Worm (Caenorhabditis elegans) whole organism, dauer: ENCODE measurements around the gene F45F2.10.
"Not testable (repeated sequence)": the region's sequence is repeated elsewhere in the genome, so short reads cannot be mapped to it uniquely, and the experiment has no call there.

Source experiments
- unc-62 ChIP-seq: sonication (generic microtip); optimal IDR thresholded peaks from 2 replicates; lab custom pipeline; 2017; ENCODE audit warnings: missing biosample characterization, missing genetic modification reagents, missing genetic modification characterization

The F45F2.10 gene

DNA sequence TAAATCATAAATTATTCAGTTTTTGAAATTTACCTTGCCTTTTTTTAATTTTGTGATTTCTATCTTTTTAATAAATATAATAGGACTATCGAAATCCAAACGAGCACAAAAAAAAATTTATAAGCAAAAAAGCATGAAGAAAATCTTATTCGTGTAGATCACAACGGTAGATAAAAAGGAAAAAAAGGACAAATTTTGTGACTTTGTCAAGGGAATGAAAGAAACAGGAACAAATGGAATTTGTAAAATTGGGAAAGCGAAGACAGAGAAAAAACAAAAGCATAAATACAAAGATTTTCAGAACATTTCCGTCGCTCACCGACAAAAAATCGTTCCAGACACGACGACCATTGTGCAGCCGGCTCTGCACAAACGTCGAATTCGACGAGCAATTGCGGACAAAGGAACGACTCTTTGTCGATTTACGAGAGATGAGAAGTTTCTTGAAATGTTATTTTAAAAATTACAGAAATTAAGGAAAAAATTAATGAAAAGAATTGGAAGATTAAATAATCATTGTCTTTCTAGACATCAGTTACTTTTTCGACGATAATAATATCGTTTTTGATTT lies at the start of gene F45F2.10:
TSS of gene F45F2.10 (minus strand) at position 51 of the 571 bp plus-strand sequence.
- no peak for TF ChIP-seq unc-62

DNA sequence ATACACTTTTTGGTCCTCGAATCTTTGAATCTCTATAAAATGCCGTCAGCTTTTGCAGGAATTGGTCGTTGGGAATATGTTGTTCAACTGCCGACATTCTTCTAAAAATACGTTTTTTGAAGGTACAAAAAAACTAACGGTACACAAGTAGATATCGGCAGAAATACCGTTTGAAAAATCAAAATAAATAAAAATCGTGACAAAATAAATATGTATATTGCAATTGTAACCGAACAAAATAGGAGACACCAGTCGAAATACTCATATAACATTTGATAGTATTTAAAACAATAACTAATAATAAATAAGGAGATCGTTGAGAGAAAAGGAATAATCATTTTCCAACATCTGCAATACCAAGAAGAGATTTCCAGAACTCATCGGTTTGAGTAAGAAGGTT lies 46.4 kb upstream of the F45F2.10 start, which contains the start of gene F25G6.8:
TSS of gene F25G6.8 (minus strand) at position 101 of the 400 bp plus-strand sequence.
- TF ChIP-seq unc-62: no peak

DNA sequence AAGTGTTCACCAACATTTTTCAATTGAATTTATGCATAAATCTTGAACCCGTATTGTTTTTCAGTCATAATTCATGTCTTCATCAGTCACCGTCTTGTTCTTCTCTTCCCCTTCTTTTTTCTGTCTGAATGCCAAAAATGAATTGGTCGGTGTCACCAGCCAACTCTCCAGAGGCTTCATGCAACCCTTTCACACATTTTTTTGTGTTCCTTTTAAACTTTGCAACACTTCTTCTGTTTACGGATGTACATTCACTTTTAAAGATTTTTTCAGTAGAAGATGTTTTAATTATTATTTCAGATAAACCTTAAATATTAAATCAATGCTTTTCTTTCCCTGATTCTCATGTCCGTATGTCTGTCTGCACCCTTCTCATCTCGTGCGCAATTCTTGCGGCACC lies 42.2 kb upstream of the F45F2.10 start, which contains the start of gene acr-16:
TSS of gene acr-16 (plus strand) at position 301 of the 400 bp plus-strand sequence.
- TF ChIP-seq unc-62: no peak

DNA sequence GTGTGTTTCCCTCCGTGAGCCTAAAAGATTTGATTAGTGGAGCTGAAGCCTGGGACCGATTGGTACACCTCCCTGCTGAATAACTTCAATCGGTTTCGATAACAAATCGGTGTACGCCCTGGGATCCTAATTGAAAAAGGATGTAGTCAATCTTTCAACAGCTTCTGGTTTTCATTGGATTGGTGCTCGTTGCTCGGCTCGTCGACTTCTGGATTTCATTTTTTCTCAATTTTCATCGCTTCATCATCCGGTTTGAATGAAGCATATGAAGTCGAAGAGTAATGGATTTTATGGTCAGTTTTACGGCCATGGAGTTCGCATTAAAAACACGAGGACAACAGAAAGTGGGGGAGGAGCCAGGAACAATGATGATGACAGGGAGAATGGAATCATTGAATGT lies 37.3 kb upstream of the F45F2.10 start:
- TF ChIP-seq unc-62: no peak

DNA sequence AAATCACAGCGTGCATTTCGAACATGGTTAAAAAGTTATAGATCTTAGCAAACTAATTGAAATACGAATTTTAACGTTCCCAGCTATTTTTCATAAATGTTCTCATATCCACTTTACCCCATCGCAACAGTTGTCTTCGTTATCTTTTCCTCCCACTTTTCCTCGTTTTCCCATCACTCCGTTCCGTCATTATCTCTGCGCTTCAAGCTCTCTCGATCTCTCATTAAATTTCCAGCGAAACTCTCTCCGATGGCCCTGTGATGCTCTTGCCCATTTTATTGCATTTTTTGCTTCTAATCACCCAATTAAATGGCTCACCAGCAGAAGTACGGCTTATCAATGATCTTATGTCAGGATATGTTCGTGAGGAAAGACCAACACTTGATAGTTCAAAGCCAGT lies 33.8 kb upstream of the F45F2.10 start, which contains the start of gene acr-15:
TSS of gene acr-15 (plus strand) at position 236 of the 400 bp plus-strand sequence.
- no peak for TF ChIP-seq unc-62

DNA sequence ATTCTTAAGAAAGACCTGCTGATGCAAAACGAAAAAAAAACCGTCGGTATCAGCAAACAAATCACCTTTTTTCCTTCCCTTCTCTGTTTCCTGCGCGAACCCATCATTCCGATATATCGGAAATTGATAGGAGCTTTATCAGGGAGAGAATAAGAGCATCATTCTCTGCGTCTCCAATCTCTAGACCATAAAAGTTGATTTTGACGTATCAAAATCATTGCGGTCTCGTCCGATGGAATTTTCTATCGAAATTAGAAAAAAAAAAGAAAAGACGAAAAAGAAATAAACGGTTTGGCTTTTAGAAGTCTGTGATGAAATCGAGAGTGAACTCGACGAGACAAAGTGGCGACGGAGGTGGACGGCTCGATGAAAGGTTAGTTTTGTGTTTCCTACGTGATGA lies 30.3 kb upstream of the F45F2.10 start, which contains the start of gene stdh-4:
TSS of gene stdh-4 (plus strand) at position 301 of the 400 bp plus-strand sequence.
- TF ChIP-seq unc-62: no peak

DNA sequence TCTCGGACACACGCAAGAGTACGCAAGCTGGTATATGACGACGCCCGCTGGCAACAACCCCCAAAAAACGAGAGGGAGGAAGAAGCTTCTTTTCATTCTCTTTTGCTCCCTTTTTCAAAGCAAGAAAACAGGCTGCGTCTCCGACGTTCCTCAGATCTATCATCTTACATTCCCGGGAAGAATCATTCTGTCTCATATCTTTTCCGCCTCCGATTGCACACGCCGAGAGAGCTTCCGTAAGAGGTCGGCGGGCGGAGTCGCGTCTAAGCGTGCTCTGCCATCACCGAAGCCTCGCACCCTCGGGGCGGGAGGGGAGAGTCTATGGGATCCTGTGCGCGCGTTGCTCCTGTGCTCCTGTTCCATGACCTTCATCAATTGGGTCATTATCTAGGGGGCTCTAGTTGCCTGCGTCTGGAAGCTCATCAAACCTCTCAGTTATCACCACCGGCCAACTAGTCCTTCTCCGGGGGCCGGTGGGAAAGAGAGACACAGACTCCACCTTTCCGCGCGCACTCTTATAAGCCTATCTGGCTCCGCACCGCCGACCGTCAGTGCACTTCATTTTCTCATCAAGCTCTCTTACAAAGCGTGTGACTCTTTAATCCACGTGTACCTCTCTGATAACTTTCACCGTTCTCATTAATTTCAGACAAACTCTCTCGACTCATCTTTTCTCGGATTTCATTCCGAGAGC lies 27.0 kb upstream of the F45F2.10 start, which contains the start of the genes slc-17.8 and asns-1:
TSS of gene slc-17.8 (minus strand) at position 51 of the 694 bp plus-strand sequence.
TSS of gene asns-1 (plus strand) at position 644 of the 694 bp plus-strand sequence.
- TF ChIP-seq unc-62: no peak

DNA sequence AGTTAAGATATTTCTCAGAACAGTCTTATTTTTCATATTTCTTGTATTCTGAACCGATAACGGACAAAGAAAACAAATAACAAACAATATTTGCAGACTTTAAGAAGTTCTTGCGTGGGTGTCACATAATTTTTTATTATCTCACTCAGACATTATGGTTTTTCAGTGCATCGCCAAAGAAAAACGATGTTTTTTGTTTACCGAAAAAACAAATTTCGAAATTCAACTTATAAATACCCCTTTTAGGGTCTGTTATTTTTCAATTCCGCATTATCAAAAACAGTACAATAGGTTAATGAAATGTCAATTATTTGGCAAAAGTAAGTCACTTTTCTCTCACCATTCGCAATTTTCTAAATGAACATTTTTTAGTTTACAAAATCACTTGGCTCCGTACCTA lies 18.4 kb upstream of the F45F2.10 start, which contains the start of gene otpl-4:
TSS of gene otpl-4 (plus strand) at position 301 of the 400 bp plus-strand sequence.
- no peak for TF ChIP-seq unc-62

DNA sequence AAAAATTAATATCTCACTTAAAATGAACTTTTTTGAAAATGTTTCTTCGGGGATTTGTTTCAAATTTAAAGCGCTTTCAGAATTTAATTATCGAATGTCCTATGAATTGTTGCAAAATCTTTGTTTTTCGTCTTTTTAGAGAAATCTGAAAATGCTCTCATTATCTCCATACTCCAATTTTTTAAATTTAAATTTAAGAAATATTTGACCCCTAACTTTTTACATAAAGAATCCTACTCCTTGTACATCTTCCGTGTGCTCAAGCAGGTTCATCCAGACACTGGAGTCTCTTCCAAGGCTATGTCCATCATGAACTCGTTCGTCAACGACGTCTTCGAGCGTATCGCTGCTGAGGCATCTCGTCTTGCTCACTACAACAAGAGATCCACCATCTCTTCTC lies 17.5 kb upstream of the F45F2.10 start, which contains the start of gene his-39:
TSS of gene his-39 (plus strand) at position 301 of the 400 bp plus-strand sequence.
- TF ChIP-seq unc-62: no peak

DNA sequence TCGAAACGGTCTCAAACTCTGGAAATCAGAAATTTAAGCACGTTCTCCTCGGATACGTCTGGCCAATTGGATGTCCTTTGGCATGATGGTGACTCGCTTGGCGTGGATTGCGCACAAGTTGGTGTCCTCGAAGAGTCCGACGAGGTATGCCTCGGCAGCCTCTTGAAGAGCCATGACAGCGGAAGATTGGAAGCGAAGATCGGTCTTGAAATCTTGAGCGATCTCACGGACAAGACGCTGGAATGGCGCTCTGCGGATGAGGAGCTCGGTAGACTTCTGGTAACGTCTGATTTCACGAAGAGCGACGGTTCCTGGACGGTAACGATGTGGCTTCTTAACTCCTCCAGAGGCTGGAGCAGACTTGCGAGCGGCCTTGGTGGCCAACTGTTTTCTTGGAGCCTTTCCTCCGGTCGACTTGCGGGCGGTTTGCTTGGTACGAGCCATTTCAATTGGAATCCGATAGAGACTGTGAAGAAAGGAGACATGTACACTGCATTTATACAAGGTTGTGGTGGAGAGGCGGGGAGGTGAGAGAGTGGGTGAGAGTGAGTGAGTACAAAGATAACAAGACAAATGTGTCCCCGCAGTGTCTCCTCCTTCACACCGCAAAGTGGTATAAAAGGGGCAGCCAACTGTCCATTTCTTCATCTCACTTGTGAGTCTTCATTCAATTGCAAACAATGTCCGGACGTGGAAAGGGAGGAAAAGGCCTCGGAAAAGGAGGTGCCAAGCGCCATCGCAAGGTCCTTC lies 16.0 kb upstream of the F45F2.10 start, which contains the start of the genes his-6 and his-5:
TSS of gene his-6 (minus strand) at position 444 of the 750 bp plus-strand sequence.
TSS of gene his-5 (plus strand) at position 681 of the 750 bp plus-strand sequence.
- not testable (repeated sequence) for TF ChIP-seq unc-62

DNA sequence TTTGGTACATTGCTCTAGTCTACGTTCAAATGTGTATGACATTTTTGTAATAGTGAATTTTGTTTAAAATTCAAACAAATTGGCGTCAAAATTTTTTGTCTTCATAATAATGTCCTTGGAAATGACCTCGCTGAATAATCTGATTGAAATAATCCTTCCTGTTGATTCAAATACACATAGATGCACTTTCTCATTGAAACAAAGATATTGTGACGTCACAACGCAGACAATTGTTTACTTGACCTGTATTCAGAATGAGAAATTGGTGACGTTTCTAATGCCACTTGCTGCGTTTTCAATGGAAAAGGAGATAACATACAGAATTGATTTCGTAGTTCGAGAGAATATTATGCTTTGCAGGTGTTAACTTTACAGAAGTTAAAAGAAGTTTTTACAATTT lies 15.2 kb upstream of the F45F2.10 start:
- no peak for TF ChIP-seq unc-62

DNA sequence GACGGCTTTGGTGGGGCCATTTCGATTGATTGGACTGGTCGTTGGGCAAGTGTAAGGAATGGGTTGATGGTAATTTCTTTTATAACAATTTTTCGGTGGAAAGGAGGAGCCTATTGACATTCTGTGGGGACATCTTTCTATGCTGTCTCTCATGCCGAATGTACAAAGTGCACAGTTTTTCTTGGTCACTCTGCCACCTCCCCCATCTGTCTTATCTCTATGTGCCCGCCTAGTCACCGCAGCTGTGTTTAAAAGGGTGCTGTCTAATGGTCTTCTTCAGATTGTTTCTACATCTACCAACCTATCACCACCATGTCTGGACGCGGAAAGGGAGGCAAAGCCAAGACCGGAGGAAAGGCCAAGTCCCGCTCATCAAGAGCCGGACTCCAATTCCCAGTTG lies 14.4 kb upstream of the F45F2.10 start, which contains the start of the genes his-8 and his-7:
TSS of gene his-8 (minus strand) at position 20 of the 400 bp plus-strand sequence.
TSS of gene his-7 (plus strand) at position 313 of the 400 bp plus-strand sequence.
- not testable (repeated sequence) for TF ChIP-seq unc-62

DNA sequence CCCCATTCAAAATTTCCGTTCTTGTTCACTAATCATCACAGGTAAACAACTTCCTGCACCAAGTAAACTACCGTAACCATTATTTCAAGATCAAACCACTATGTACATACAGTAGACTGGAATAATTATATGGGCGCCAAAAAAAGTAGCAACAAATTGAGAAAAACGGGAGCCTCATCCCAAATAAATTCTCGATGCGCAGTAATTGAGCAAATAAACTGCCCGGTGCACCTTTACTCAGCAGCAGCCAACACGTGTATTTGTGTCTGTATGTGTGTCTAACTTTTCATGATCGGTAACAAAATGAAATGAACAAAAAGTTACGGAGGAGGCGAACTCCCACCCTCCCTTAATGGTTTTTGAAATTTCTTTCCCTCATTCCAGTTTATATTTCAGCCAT lies 10.5 kb upstream of the F45F2.10 start, which contains the start of gene otpl-5:
TSS of gene otpl-5 (plus strand) at position 301 of the 400 bp plus-strand sequence.
- TF ChIP-seq unc-62: no peak

DNA sequence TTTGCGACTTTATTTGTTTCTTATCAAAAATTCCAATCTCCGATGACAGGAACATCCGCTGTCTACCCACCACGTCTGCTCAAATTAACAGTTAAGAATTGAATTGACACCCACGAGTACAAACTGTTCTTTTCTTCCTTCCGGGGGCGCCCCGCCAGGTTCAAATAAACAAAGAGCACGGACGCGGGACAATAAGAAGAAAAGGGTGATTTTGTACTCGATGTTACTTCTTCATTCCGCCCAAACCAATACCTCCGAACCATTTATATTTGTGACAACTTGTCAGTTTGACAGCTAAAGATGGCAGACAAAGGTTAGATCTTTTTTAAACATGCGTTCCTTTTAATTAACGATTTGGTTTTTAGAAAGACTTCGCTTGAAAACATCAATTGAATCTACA lies 7.1 kb upstream of the F45F2.10 start, which contains the start of gene otpl-6:
TSS of gene otpl-6 (plus strand) at position 301 of the 400 bp plus-strand sequence.
- TF ChIP-seq unc-62: no peak

DNA sequence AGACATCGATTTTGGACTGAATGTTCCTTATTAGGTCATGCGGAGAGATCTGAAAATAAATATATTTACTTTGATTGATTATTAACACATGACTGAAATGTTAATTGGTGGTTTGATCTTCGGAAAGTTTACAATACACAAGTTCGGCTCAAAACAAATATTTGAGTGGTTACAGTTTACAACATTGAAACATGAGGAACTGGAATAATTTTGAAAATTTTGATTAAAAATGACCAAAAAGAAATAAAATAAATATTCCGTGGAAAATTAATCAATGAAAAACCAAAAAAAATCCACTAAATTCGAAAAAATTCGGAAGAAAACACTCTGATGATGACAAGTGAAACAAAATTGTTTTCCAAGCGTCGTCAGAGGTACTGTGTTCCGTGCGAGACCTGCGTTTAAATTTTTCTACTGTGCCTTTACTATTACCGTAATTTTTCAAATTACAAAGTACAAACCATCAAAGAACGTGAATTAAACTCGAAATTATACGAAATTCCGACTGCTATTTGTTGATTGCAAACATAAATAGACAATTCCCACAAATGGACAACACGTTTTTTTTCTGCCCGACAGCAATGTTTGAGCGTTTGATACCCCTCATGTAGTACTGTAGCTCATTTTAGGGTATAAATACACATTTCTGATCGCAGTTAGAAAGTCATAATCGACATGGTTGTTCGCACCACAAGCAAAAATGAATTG lies 2.3 kb upstream of the F45F2.10 start, which contains the start of the genes F45F2.11 and otpl-7:
TSS of gene F45F2.11 (minus strand) at position 51 of the 708 bp plus-strand sequence.
TSS of gene otpl-7 (plus strand) at position 658 of the 708 bp plus-strand sequence.
- TF ChIP-seq unc-62: no peak
